Fruit fly (Drosophila melanogaster) whole organism, embryonic: ENCODE measurements around the gene CG15418.

Experiments used
- Atf-2 ChIP-seq: fragments of 200-800 bp; sonication (Bioruptor generic); optimal IDR thresholded peaks from 2 replicates; lab custom pipeline; 2016; ENCODE audit warnings: missing biosample characterization, missing genetic modification characterization
- Atf6 ChIP-seq: fragments of 200-800 bp; sonication (Bioruptor generic); IDR thresholded peaks from 2 replicates; pipeline ENCODE4 v1.3.6; 2022; ENCODE audit warnings: missing biosample characterization, missing genetic modification characterization
- BEAF-32 ChIP-seq: fragments of 200-800 bp; sonication (Bioruptor generic); optimal IDR thresholded peaks from 3 replicates; lab custom pipeline; 2017; ENCODE audit warnings: missing biosample characterization, missing genetic modification characterization, mild to moderate bottlenecking, moderate library complexity, missing genetic modification reagents
- CG10267 ChIP-seq: fragments of 200-800 bp; sonication (Bioruptor generic); optimal IDR thresholded peaks from 2 replicates; lab custom pipeline; 2018; ENCODE audit warnings: missing biosample characterization, mild to moderate bottlenecking, missing genetic modification characterization, moderate library complexity
- CG10565 ChIP-seq: fragments of 200-800 bp; sonication (Bioruptor generic); optimal IDR thresholded peaks from 3 replicates; lab custom pipeline; 2016; ENCODE audit warnings: missing biosample characterization, mild to moderate bottlenecking, missing genetic modification characterization
- CG11504 ChIP-seq: fragments of 200-800 bp; sonication (Bioruptor generic); optimal IDR thresholded peaks from 3 replicates; lab custom pipeline; 2019; ENCODE audit warnings: missing biosample characterization, mild to moderate bottlenecking, missing genetic modification characterization, moderate library complexity
- CG11695 ChIP-seq: fragments of 200-800 bp; sonication (Bioruptor generic); IDR thresholded peaks from 3 replicates; pipeline ENCODE4 v1.3.6; 2022; ENCODE audit warnings: missing biosample characterization, missing genetic modification characterization
- CG13123 ChIP-seq: fragments of 200-800 bp; sonication (Bioruptor generic); optimal IDR thresholded peaks from 2 replicates; lab custom pipeline; 2016; ENCODE audit warnings: missing biosample characterization, missing genetic modification characterization
- CG1602 ChIP-seq: fragments of 200-800 bp; sonication (Bioruptor generic); optimal IDR thresholded peaks from 3 replicates; lab custom pipeline; 2016; ENCODE audit warnings: missing biosample characterization, missing genetic modification characterization
- CG16815 ChIP-seq: fragments of 200-800 bp; sonication (Bioruptor generic); optimal IDR thresholded peaks from 3 replicates; lab custom pipeline; 2017; ENCODE audit warnings: missing biosample characterization, mild to moderate bottlenecking, missing genetic modification characterization
- CG17186 ChIP-seq: fragments of 200-800 bp; sonication (Bioruptor generic); optimal IDR thresholded peaks from 3 replicates; lab custom pipeline; 2017; ENCODE audit warnings: missing biosample characterization, missing genetic modification reagents, missing genetic modification characterization
- CG18262 ChIP-seq: fragments of 200-800 bp; optimal IDR thresholded peaks from 3 replicates; lab custom pipeline; 2019; ENCODE audit warnings: missing biosample characterization, mild to moderate bottlenecking, missing genetic modification characterization, moderate library complexity
- CG3163 ChIP-seq: fragments of 200-800 bp; sonication (Bioruptor generic); optimal IDR thresholded peaks from 3 replicates; lab custom pipeline; 2016; ENCODE audit warnings: missing biosample characterization, missing genetic modification characterization
- CG3281 ChIP-seq: fragments of 200-800 bp; sonication (Bioruptor generic); optimal IDR thresholded peaks from 3 replicates; lab custom pipeline; 2017; ENCODE audit warnings: missing biosample characterization, mild to moderate bottlenecking, missing genetic modification characterization
- CG3838 ChIP-seq: fragments of 200-800 bp; sonication (Bioruptor generic); optimal IDR thresholded peaks from 3 replicates; lab custom pipeline; 2016; ENCODE audit warnings: missing biosample characterization, missing genetic modification characterization
- CG3847 ChIP-seq: fragments of 200-800 bp; sonication (Bioruptor generic); IDR thresholded peaks from 2 replicates; pipeline ENCODE4 v1.3.6; 2022; ENCODE audit warnings: missing biosample characterization, missing genetic modification characterization
- CG5180 ChIP-seq: fragments of 200-800 bp; sonication (Bioruptor generic); optimal IDR thresholded peaks from 3 replicates; lab custom pipeline; 2017; ENCODE audit warnings: missing biosample characterization, missing genetic modification characterization, mild to moderate bottlenecking, moderate library complexity, missing genetic modification reagents
- CG6272 ChIP-seq: fragments of 200-800 bp; sonication (Bioruptor generic); IDR thresholded peaks from 2 replicates; pipeline ENCODE4 v1.3.6; 2022; ENCODE audit warnings: missing biosample characterization, missing genetic modification characterization
- CG6813 ChIP-seq: fragments of 200-800 bp; sonication (Bioruptor generic); optimal IDR thresholded peaks from 2 replicates; lab custom pipeline; 2017; ENCODE audit warnings: missing biosample characterization, missing genetic modification characterization, mild to moderate bottlenecking, moderate library complexity, missing genetic modification reagents
- CG7745 ChIP-seq: fragments of 200-800 bp; sonication (Bioruptor generic); optimal IDR thresholded peaks from 2 replicates; lab custom pipeline; 2018; ENCODE audit warnings: missing biosample characterization, mild to moderate bottlenecking, missing genetic modification characterization, moderate library complexity
- CG9609 ChIP-seq: fragments of 200-800 bp; sonication (Bioruptor generic); optimal IDR thresholded peaks from 3 replicates; lab custom pipeline; 2016; ENCODE audit warnings: missing biosample characterization, missing genetic modification characterization
- Doc2 ChIP-seq: fragments of 200-800 bp; sonication (Bioruptor generic); IDR thresholded peaks from 2 replicates; pipeline ENCODE4 v1.3.6; 2022; ENCODE audit warnings: missing biosample characterization, missing genetic modification characterization
- Ets65A ChIP-seq: fragments of 200-800 bp; sonication (Bioruptor generic); peaks from one replicate; lab custom pipeline; 2016; ENCODE audit warnings: missing biosample characterization, missing genetic modification characterization
- Ets97D ChIP-seq: fragments of 200-800 bp; sonication (Bioruptor generic); optimal IDR thresholded peaks from 3 replicates; lab custom pipeline; 2016; ENCODE audit warnings: missing biosample characterization, missing genetic modification characterization
- H15 ChIP-seq: fragments of 200-800 bp; sonication (Bioruptor generic); IDR thresholded peaks from 3 replicates; pipeline ENCODE4 v1.3.6; 2022; ENCODE audit warnings: missing biosample characterization, missing genetic modification characterization
- H2.0 ChIP-seq: fragments of 200-800 bp; sonication (Bioruptor generic); IDR thresholded peaks from 2 replicates; pipeline ENCODE4 v1.3.6; 2022; ENCODE audit warnings: missing biosample characterization, missing genetic modification characterization
- HLH4C ChIP-seq: fragments of 200-800 bp; sonication (Bioruptor generic); IDR thresholded peaks from 3 replicates; pipeline ENCODE4 v1.3.6; 2022; ENCODE audit warnings: missing biosample characterization, missing genetic modification characterization; ENCODE audit not compliant: partially characterized antibody
- Hand ChIP-seq: fragments of 200-800 bp; sonication (Bioruptor generic); optimal IDR thresholded peaks from 2 replicates; lab custom pipeline; 2017; ENCODE audit warnings: mild to moderate bottlenecking, missing biosample characterization, missing genetic modification reagents, missing genetic modification characterization
- Hmx ChIP-seq: fragments of 200-800 bp; sonication (Bioruptor generic); optimal IDR thresholded peaks from 2 replicates; lab custom pipeline; 2016; ENCODE audit warnings: missing biosample characterization, missing genetic modification characterization
- abd-A ChIP-seq: fragments of 200-800 bp; sonication (Bioruptor generic); optimal IDR thresholded peaks from 3 replicates; lab custom pipeline; 2019; ENCODE audit warnings: missing biosample characterization, mild to moderate bottlenecking, missing genetic modification characterization, moderate library complexity
- az2 ChIP-seq: fragments of 200-800 bp; sonication (Bioruptor generic); optimal IDR thresholded peaks from 3 replicates; lab custom pipeline; 2016; ENCODE audit warnings: missing biosample characterization, missing genetic modification characterization
- bigmax ChIP-seq: fragments of 200-800 bp; sonication (Bioruptor generic); optimal IDR thresholded peaks from 2 replicates; lab custom pipeline; 2018; ENCODE audit warnings: missing biosample characterization, mild to moderate bottlenecking, missing genetic modification characterization
- bowl ChIP-seq: fragments of 200-800 bp; sonication (Bioruptor generic); IDR thresholded peaks from 2 replicates; pipeline ENCODE4 v1.3.6; 2022; ENCODE audit warnings: missing biosample characterization, missing genetic modification characterization
- cad ChIP-seq: fragments of >200 bp; optimal IDR thresholded peaks from 2 replicates; lab custom pipeline; 2017; ENCODE audit warnings: missing biosample characterization, missing genetic modification characterization
- chn ChIP-seq: fragments of 200-800 bp; sonication (Bioruptor generic); optimal IDR thresholded peaks from 2 replicates; lab custom pipeline; 2016; ENCODE audit warnings: missing biosample characterization, missing genetic modification characterization
- da ChIP-seq: fragments of 200-800 bp; sonication (Bioruptor generic); optimal IDR thresholded peaks from 2 replicates; lab custom pipeline; 2016; ENCODE audit warnings: missing biosample characterization, missing genetic modification characterization
- emc ChIP-seq: fragments of 200-800 bp; sonication (Bioruptor generic); optimal IDR thresholded peaks from 2 replicates; lab custom pipeline; 2016; ENCODE audit warnings: missing biosample characterization, missing genetic modification characterization
- hbn ChIP-seq: fragments of 200-800 bp; sonication (Bioruptor generic); IDR thresholded peaks from 2 replicates; pipeline ENCODE4 v1.3.6; 2022; ENCODE audit warnings: missing biosample characterization, missing genetic modification characterization; ENCODE audit not compliant: partially characterized antibody
- ind ChIP-seq: fragments of 200-800 bp; sonication (Bioruptor generic); optimal IDR thresholded peaks from 3 replicates; lab custom pipeline; 2016; ENCODE audit warnings: missing biosample characterization, missing genetic modification characterization
- nau ChIP-seq: fragments of 200-800 bp; sonication (Bioruptor generic); optimal IDR thresholded peaks from 3 replicates; lab custom pipeline; 2017; ENCODE audit warnings: missing biosample characterization, mild to moderate bottlenecking, missing genetic modification characterization, missing genetic modification reagents
- pnt ChIP-seq: fragments of 200-800 bp; sonication (Bioruptor generic); optimal IDR thresholded peaks from 3 replicates; lab custom pipeline; 2016; ENCODE audit warnings: missing biosample characterization, missing genetic modification characterization
- run ChIP-seq: fragments of 200-800 bp; sonication (Bioruptor generic); optimal IDR thresholded peaks from 3 replicates; lab custom pipeline; 2018; ENCODE audit warnings: missing biosample characterization, mild to moderate bottlenecking, missing genetic modification characterization
- salm ChIP-seq: fragments of 200-800 bp; sonication (Bioruptor generic); optimal IDR thresholded peaks from 2 replicates; lab custom pipeline; 2018; ENCODE audit warnings: missing biosample characterization, mild to moderate bottlenecking, missing genetic modification characterization
- sc ChIP-seq, 3 experiments: fragments of >200 bp in 2 of 3; fragments of 200-800 bp in 1 of 3; sonication (Bioruptor generic) in 1 of 3; optimal IDR thresholded peaks; 2 replicates in 2 of 3; 3 replicates in 1 of 3; lab custom pipeline; 2017; ENCODE audit warnings: mild to moderate bottlenecking in 1 of 3, missing biosample characterization in 1 of 3, missing genetic modification characterization in 1 of 3, missing genetic modification reagents in 1 of 3
- slbo ChIP-seq: fragments of 200-800 bp; sonication (Bioruptor generic); IDR thresholded peaks from 2 replicates; pipeline ENCODE4 v1.3.6; 2022; ENCODE audit warnings: missing biosample characterization, missing genetic modification characterization
- slou ChIP-seq: fragments of 200-800 bp; sonication (Bioruptor generic); optimal IDR thresholded peaks from 3 replicates; lab custom pipeline; 2016; ENCODE audit warnings: missing biosample characterization, missing genetic modification characterization
- toy ChIP-seq: fragments of 200-800 bp; sonication (Bioruptor generic); IDR thresholded peaks from 2 replicates; pipeline ENCODE4 v1.3.6; 2022; ENCODE audit warnings: missing biosample characterization, missing genetic modification characterization
- vfl ChIP-seq: fragments of 200-800 bp; sonication (Bioruptor generic); optimal IDR thresholded peaks from 2 replicates; lab custom pipeline; 2016; ENCODE audit warnings: missing biosample characterization, missing genetic modification characterization
- vnd ChIP-seq: fragments of 200-800 bp; sonication (Bioruptor generic); IDR thresholded peaks from 3 replicates; pipeline ENCODE4 v1.3.6; 2022; ENCODE audit warnings: missing biosample characterization, missing genetic modification characterization; ENCODE audit not compliant: partially characterized antibody

The CG15418 gene

dm6 chr2L:3657349-3658142, 36.0 kb upstream of the CG15418 start (continued):
- TF ChIP-seq abd-A (tag; lab: Kevin White, UChicago), result peak; percentile 72
- TF ChIP-seq CG7745 (tag; lab: Kevin White, UChicago), result peak; percentile 63
- no peak for TF ChIP-seq Atf6 (GFP tag; lab: Robert Waterston, UW)
- no peak for TF ChIP-seq slou (GFP tag; lab: Kevin White, UChicago)
- no peak for TF ChIP-seq emc (GFP tag; lab: Kevin White, UChicago)
- TF ChIP-seq CG9609, result no peak
- TF ChIP-seq sc (optimal IDR thresholded peaks at IDR 0.05; lab: Kevin White, UChicago), result no peak
- TF ChIP-seq sc (GFP tag; optimal IDR thresholded peaks at IDR 0.05; lab: Kevin White, UChicago), result no peak
- TF ChIP-seq bigmax (GFP tag; lab: Kevin White, UChicago), result no peak
- peak; percentile 15 for TF ChIP-seq CG3838 (GFP tag; lab: Kevin White, UChicago)
- TF ChIP-seq CG13123 (GFP tag; lab: Kevin White, UChicago), result no peak
- TF ChIP-seq CG3847 (GFP tag; lab: Robert Waterston, UW), result peak; percentile 44; the same call in 1 of the 2 replicates
- no peak for TF ChIP-seq CG6813 (GFP tag; lab: Kevin White, UChicago)
- TF ChIP-seq CG3281 (GFP tag; lab: Kevin White, UChicago), result no peak
- no peak for TF ChIP-seq CG5180 (GFP tag; lab: Kevin White, UChicago)
- peak; percentile 47 for TF ChIP-seq CG11504
- TF ChIP-seq Ets65A (GFP tag; lab: Kevin White, UChicago), result peak; percentile 93
- TF ChIP-seq CG17186 (GFP tag; lab: Kevin White, UChicago), result no peak
- TF ChIP-seq CG6272 (GFP tag; lab: Robert Waterston, UW), result peak; percentile 55
- no peak for TF ChIP-seq cad (GFP tag; lab: Kevin White, UChicago)
- no peak for TF ChIP-seq H2.0 (GFP tag; lab: Robert Waterston, UW)
- peak; percentile 50 for TF ChIP-seq CG18262 (tag; lab: Kevin White, UChicago)
- TF ChIP-seq Hmx (GFP tag; lab: Kevin White, UChicago), result peak; percentile 3
- peak; percentile 62 for TF ChIP-seq az2
- no peak for TF ChIP-seq CG10565 (GFP tag; lab: Kevin White, UChicago)
- peak; percentile 52; the same call in 1 of the 2 replicates for TF ChIP-seq slbo
- peak; percentile 35; the same call in 1 of the 3 replicates for TF ChIP-seq H15 (GFP tag; lab: Robert Waterston, UW)
- no peak for TF ChIP-seq Doc2 (GFP tag; lab: Robert Waterston, UW)
- no peak for TF ChIP-seq BEAF-32 (GFP tag; lab: Kevin White, UChicago)
- peak; percentile 21 for TF ChIP-seq vfl (GFP tag; lab: Kevin White, UChicago)
- peak; percentile 60; the same call in 1 of the 3 replicates for TF ChIP-seq CG11695 (GFP tag; lab: Robert Waterston, UW)
- no peak for TF ChIP-seq vnd
- TF ChIP-seq ind, result peak; percentile 61
- no peak for TF ChIP-seq bowl (GFP tag; lab: Robert Waterston, UW)
- peak; percentile 89 for TF ChIP-seq CG3163 (GFP tag; lab: Kevin White, UChicago)
- TF ChIP-seq chn (GFP tag; lab: Kevin White, UChicago), result no peak
- TF ChIP-seq Atf-2 (GFP tag; lab: Kevin White, UChicago), result no peak
- no peak for TF ChIP-seq Hand (GFP tag; lab: Kevin White, UChicago)
- TF ChIP-seq CG1602 (GFP tag; lab: Kevin White, UChicago), result peak; percentile 23
- no peak for TF ChIP-seq CG16815 (GFP tag; lab: Kevin White, UChicago)
- TF ChIP-seq da (GFP tag; lab: Kevin White, UChicago), result peak; percentile 24
- TF ChIP-seq pnt (GFP tag; lab: Kevin White, UChicago), result peak; percentile 62
- TF ChIP-seq run (tag; lab: Kevin White, UChicago), result peak; percentile 11
- no peak for TF ChIP-seq toy (GFP tag; lab: Robert Waterston, UW)
- TF ChIP-seq salm, result no peak
- no peak for TF ChIP-seq hbn (GFP tag; lab: Robert Waterston, UW)
- no peak for TF ChIP-seq nau (GFP tag; lab: Kevin White, UChicago)
- TF ChIP-seq Ets97D (GFP tag; lab: Kevin White, UChicago), result peak; percentile 64
- no peak for TF ChIP-seq HLH4C (GFP tag; lab: Robert Waterston, UW)
- peak; percentile 62 for TF ChIP-seq CG10267 (tag; lab: Kevin White, UChicago)
